Fruit fly (Drosophila melanogaster): ENCODE data around the gene Tbc1d15-17.

- TF ChIP-seq brk (GFP tag; optimal IDR thresholded peaks at IDR 0.05) (no peak), lola (GFP tag; optimal IDR thresholded peaks at IDR 0.05) (no peak), foxo (GFP tag; optimal IDR thresholded peaks at IDR 0.05) (no peak), GATAd (GFP tag; optimal IDR thresholded peaks at IDR 0.05) (no peak), CG9705 (GFP tag; optimal IDR thresholded peaks at IDR 0.05) (no peak), Sp1 (GFP tag; optimal IDR thresholded peaks at IDR 0.05) (no peak), CG32264 (GFP tag; optimal IDR thresholded peaks at IDR 0.05) (no peak), Dif (GFP tag; optimal IDR thresholded peaks at IDR 0.05; ENCODE audit: partially characterized antibody) (no peak), Hr78 (GFP tag; optimal IDR thresholded peaks at IDR 0.05) (no peak), br (GFP tag; optimal IDR thresholded peaks at IDR 0.05) (no peak), h (GFP tag; optimal IDR thresholded peaks at IDR 0.05) (no peak), psq (GFP tag; optimal IDR thresholded peaks at IDR 0.05) (no peak), Jra (GFP tag; optimal IDR thresholded peaks at IDR 0.05) (no peak)
Measured at dm6 chr2L:240176-240769, 33.3 kb downstream of the Tbc1d15-17 start.
